Fruit fly (Drosophila melanogaster) whole organism, prepupa: Measurements from ENCODE around the gene CG5568.

Source experiments
- Blimp-1 ChIP-seq: fragments of 200-800 bp; sonication (Bioruptor generic); optimal IDR thresholded peaks from 3 replicates; lab custom pipeline; 2017; ENCODE audit warnings: missing biosample characterization, missing genetic modification characterization, mild to moderate bottlenecking, moderate library complexity, missing genetic modification reagents
- CG34406 ChIP-seq: fragments of 200-800 bp; sonication (Bioruptor generic); optimal IDR thresholded peaks from 3 replicates; lab custom pipeline; 2016; ENCODE audit warnings: missing biosample characterization, missing genetic modification characterization
- CG6163 ChIP-seq: fragments of 200-800 bp; sonication (Bioruptor generic); IDR thresholded peaks from 3 replicates; pipeline ENCODE4 v1.3.6; 2022; ENCODE audit warnings: missing biosample characterization, missing genetic modification characterization
- CG6792 ChIP-seq: fragments of 200-800 bp; sonication (Bioruptor generic); optimal IDR thresholded peaks from 3 replicates; lab custom pipeline; 2016; ENCODE audit warnings: missing biosample characterization, missing genetic modification characterization
- CG9139 ChIP-seq: fragments of 200-800 bp; sonication (Bioruptor generic); optimal IDR thresholded peaks from 3 replicates; lab custom pipeline; 2017; ENCODE audit warnings: missing biosample characterization, mild to moderate bottlenecking, missing genetic modification characterization
- Gug ChIP-seq: fragments of 200-800 bp; sonication (Bioruptor generic); IDR thresholded peaks from 2 replicates; pipeline ENCODE4 v1.3.6; 2022; ENCODE audit warnings: missing biosample characterization, missing genetic modification characterization
- Hr38 ChIP-seq: sonication (Bioruptor generic); optimal IDR thresholded peaks from 2 replicates; lab custom pipeline; 2016; ENCODE audit warnings: missing biosample characterization, missing genetic modification characterization
- Sox15 ChIP-seq: fragments of 200-800 bp; sonication (Bioruptor generic); optimal IDR thresholded peaks from 3 replicates; lab custom pipeline; 2016; ENCODE audit warnings: missing biosample characterization, missing genetic modification characterization
- acj6 ChIP-seq: fragments of 200-800 bp; sonication (Bioruptor generic); optimal IDR thresholded peaks from 3 replicates; lab custom pipeline; 2016; ENCODE audit warnings: missing biosample characterization, missing genetic modification characterization
- pdm3 ChIP-seq: fragments of 200-800 bp; sonication (Bioruptor generic); optimal IDR thresholded peaks from 3 replicates; lab custom pipeline; 2016; ENCODE audit warnings: missing biosample characterization, missing genetic modification characterization
- ss ChIP-seq, 2 experiments: fragments of 200-800 bp; sonication (Bioruptor generic); optimal IDR thresholded peaks; 2 replicates in 1 of 2; 3 replicates in 1 of 2; lab custom pipeline; 2017 to 2018; ENCODE audit warnings: mild to moderate bottlenecking in 2 of 2, missing biosample characterization in 2 of 2, missing genetic modification characterization in 2 of 2, moderate library complexity in 1 of 2

DNA sequence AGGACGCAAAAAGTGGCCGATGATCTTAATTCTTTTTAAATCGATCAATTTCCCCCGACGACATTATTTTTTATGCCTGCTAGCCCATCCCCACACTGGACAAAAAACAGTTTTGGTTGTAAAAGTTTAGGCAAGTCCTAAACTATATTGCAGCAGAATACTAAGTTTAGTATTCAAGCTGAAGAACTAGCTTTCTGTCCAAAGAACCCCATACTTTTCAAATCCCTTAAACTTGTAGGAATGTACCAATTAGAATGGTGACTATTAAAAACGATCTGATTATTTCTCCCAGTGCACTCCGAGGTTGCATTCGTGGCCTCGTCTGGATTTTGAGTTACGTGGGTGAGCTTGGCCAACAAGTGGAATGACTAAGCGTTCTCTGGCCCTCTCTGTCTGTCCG, 45.8 kb upstream of the CG5568 start:
- TF ChIP-seq Gug (GFP tag; lab: Robert Waterston, UW) (no peak), CG6163 (GFP tag; lab: Robert Waterston, UW) (0 out of 3 replicates have a peak, but pooled peaks have one; percentile 12), ss (GFP tag; optimal IDR thresholded peaks at IDR 0.05; lab: Kevin White, UChicago) (no peak), Hr38 (no peak), Blimp-1 (GFP tag; lab: Kevin White, UChicago) (no peak), CG6792 (GFP tag; lab: Kevin White, UChicago) (no peak), CG9139 (GFP tag; lab: Kevin White, UChicago) (no peak), acj6 (GFP tag; lab: Kevin White, UChicago) (peak; percentile 28), pdm3 (no peak), Sox15 (GFP tag; lab: Kevin White, UChicago) (no peak), CG34406 (GFP tag; lab: Kevin White, UChicago) (peak; percentile 7)
